Fruit fly (Drosophila melanogaster) whole organism, embryonic: Measurements from ENCODE around the gene CG15439.

Experiments
- Atf3 ChIP-seq: fragments of 200-800 bp; sonication (Bioruptor generic); optimal IDR thresholded peaks from 3 replicates; lab custom pipeline; 2016; ENCODE audit warnings: missing biosample characterization, missing genetic modification characterization
- C15 ChIP-seq: fragments of 200-800 bp; sonication (Bioruptor generic); IDR thresholded peaks from 3 replicates; pipeline ENCODE4 v1.3.6; 2022; ENCODE audit warnings: missing biosample characterization, missing genetic modification characterization
- CG10565 ChIP-seq: fragments of 200-800 bp; sonication (Bioruptor generic); optimal IDR thresholded peaks from 3 replicates; lab custom pipeline; 2016; ENCODE audit warnings: missing biosample characterization, mild to moderate bottlenecking, missing genetic modification characterization
- CG11723 ChIP-seq: fragments of 200-800 bp; sonication (Bioruptor generic); optimal IDR thresholded peaks from 2 replicates; lab custom pipeline; 2017; ENCODE audit warnings: missing biosample characterization, mild to moderate bottlenecking, missing genetic modification characterization
- CG12391 ChIP-seq: fragments of 200-800 bp; sonication (Bioruptor generic); optimal IDR thresholded peaks from 3 replicates; lab custom pipeline; 2018; ENCODE audit warnings: missing biosample characterization, mild to moderate bottlenecking, missing genetic modification characterization, moderate library complexity
- CG13424 ChIP-seq: fragments of 200-800 bp; sonication (Bioruptor generic); optimal IDR thresholded peaks from 2 replicates; lab custom pipeline; 2019; ENCODE audit warnings: missing biosample characterization, mild to moderate bottlenecking, missing genetic modification characterization, moderate library complexity
- CG13894 ChIP-seq: fragments of 200-800 bp; sonication (Bioruptor generic); optimal IDR thresholded peaks from 3 replicates; lab custom pipeline; 2018; ENCODE audit warnings: missing biosample characterization, mild to moderate bottlenecking, missing genetic modification characterization, moderate library complexity
- CG15073 ChIP-seq: fragments of 200-800 bp; sonication (Bioruptor generic); optimal IDR thresholded peaks from 2 replicates; lab custom pipeline; 2016; ENCODE audit warnings: missing biosample characterization, missing genetic modification characterization
- CG1529 ChIP-seq: fragments of 200-800 bp; sonication (Bioruptor generic); optimal IDR thresholded peaks from 3 replicates; lab custom pipeline; 2018; ENCODE audit warnings: missing biosample characterization, missing genetic modification characterization
- CG15696 ChIP-seq: fragments of 200-800 bp; sonication (Bioruptor generic); optimal IDR thresholded peaks from 2 replicates; lab custom pipeline; 2019; ENCODE audit warnings: missing biosample characterization, mild to moderate bottlenecking, missing genetic modification characterization, moderate library complexity
- CG1603 ChIP-seq: fragments of 200-800 bp; sonication (Bioruptor generic); optimal IDR thresholded peaks from 2 replicates; lab custom pipeline; 2019; ENCODE audit warnings: missing biosample characterization, mild to moderate bottlenecking, missing genetic modification characterization, moderate library complexity
- CG18011 ChIP-seq: fragments of 200-800 bp; sonication (Bioruptor generic); optimal IDR thresholded peaks from 2 replicates; lab custom pipeline; 2017; ENCODE audit warnings: missing biosample characterization, missing genetic modification characterization, mild to moderate bottlenecking, moderate library complexity, missing genotype
- CG18599 ChIP-seq: fragments of 200-800 bp; sonication (Bioruptor generic); optimal IDR thresholded peaks from 3 replicates; lab custom pipeline; 2017; ENCODE audit warnings: missing biosample characterization, missing genetic modification characterization, mild to moderate bottlenecking, moderate library complexity, missing genetic modification reagents
- CG2712 ChIP-seq: fragments of 200-800 bp; optimal IDR thresholded peaks from 3 replicates; lab custom pipeline; 2019; ENCODE audit warnings: missing biosample characterization, mild to moderate bottlenecking, missing genetic modification characterization, moderate library complexity
- CG34224 ChIP-seq: fragments of 200-800 bp; sonication (Bioruptor generic); IDR thresholded peaks from 3 replicates; pipeline ENCODE4 v1.3.6; 2022; ENCODE audit warnings: missing biosample characterization, missing genetic modification characterization; ENCODE audit not compliant: partially characterized antibody
- CG6272 ChIP-seq: fragments of 200-800 bp; sonication (Bioruptor generic); IDR thresholded peaks from 2 replicates; pipeline ENCODE4 v1.3.6; 2022; ENCODE audit warnings: missing biosample characterization, missing genetic modification characterization
- CG6854 ChIP-seq: fragments of 200-800 bp; sonication (Bioruptor generic); optimal IDR thresholded peaks from 3 replicates; lab custom pipeline; 2017; ENCODE audit warnings: missing biosample characterization, mild to moderate bottlenecking, missing genetic modification characterization
- CG7357 ChIP-seq: fragments of 200-800 bp; sonication (Bioruptor generic); IDR thresholded peaks from 3 replicates; pipeline ENCODE4 v1.3.6; 2022; ENCODE audit warnings: missing biosample characterization, missing genetic modification characterization
- CG7963 ChIP-seq: fragments of 200-800 bp; sonication (Bioruptor generic); IDR thresholded peaks from 3 replicates; pipeline ENCODE4 v1.3.6; 2022; ENCODE audit warnings: missing biosample characterization, missing genetic modification characterization; ENCODE audit not compliant: partially characterized antibody
- CG8281 ChIP-seq: fragments of 200-800 bp; sonication (Bioruptor generic); optimal IDR thresholded peaks from 2 replicates; lab custom pipeline; 2018; ENCODE audit warnings: missing biosample characterization, mild to moderate bottlenecking, missing genetic modification characterization, moderate library complexity
- CG9817 ChIP-seq: fragments of 200-800 bp; sonication (Bioruptor generic); optimal IDR thresholded peaks from 2 replicates; lab custom pipeline; 2018; ENCODE audit warnings: missing biosample characterization, mild to moderate bottlenecking, missing genetic modification characterization, moderate library complexity
- HLH4C ChIP-seq: fragments of 200-800 bp; sonication (Bioruptor generic); IDR thresholded peaks from 3 replicates; pipeline ENCODE4 v1.3.6; 2022; ENCODE audit warnings: missing biosample characterization, missing genetic modification characterization; ENCODE audit not compliant: partially characterized antibody
- Hmx ChIP-seq: fragments of 200-800 bp; sonication (Bioruptor generic); optimal IDR thresholded peaks from 2 replicates; lab custom pipeline; 2016; ENCODE audit warnings: missing biosample characterization, missing genetic modification characterization
- NC2α ChIP-seq: fragments of 200-800 bp; sonication (Bioruptor generic); optimal IDR thresholded peaks from 2 replicates; lab custom pipeline; 2016; ENCODE audit warnings: missing biosample characterization, missing genetic modification characterization
- Pdp1 ChIP-seq, 2 experiments: fragments of 200-800 bp; sonication (Bioruptor generic); optimal IDR thresholded peaks; 3 replicates each; lab custom pipeline; 2016; ENCODE audit warnings: missing biosample characterization in 2 of 2, missing genetic modification characterization in 2 of 2, mild to moderate bottlenecking in 1 of 2, moderate library complexity in 1 of 2
- Poxn ChIP-seq: fragments of 200-800 bp; sonication (Bioruptor generic); IDR thresholded peaks from 2 replicates; pipeline ENCODE4 v1.3.6; 2022; ENCODE audit warnings: missing biosample characterization, missing genetic modification characterization
- Ravus ChIP-seq: fragments of 200-800 bp; sonication (Bioruptor generic); IDR thresholded peaks from 2 replicates; pipeline ENCODE4 v1.3.6; 2022; ENCODE audit warnings: missing biosample characterization, missing genetic modification characterization
- Rfx ChIP-seq: fragments of 200-800 bp; sonication (Bioruptor generic); IDR thresholded peaks from 2 replicates; pipeline ENCODE4 v1.3.6; 2022; ENCODE audit warnings: missing biosample characterization, missing genetic modification characterization
- Usf ChIP-seq: fragments of 200-800 bp; sonication (Bioruptor generic); optimal IDR thresholded peaks from 2 replicates; lab custom pipeline; 2017; ENCODE audit warnings: missing genotype, missing biosample characterization, missing genetic modification characterization
- abd-A ChIP-seq: fragments of 200-800 bp; sonication (Bioruptor generic); optimal IDR thresholded peaks from 3 replicates; lab custom pipeline; 2019; ENCODE audit warnings: missing biosample characterization, mild to moderate bottlenecking, missing genetic modification characterization, moderate library complexity
- bigmax ChIP-seq: fragments of 200-800 bp; sonication (Bioruptor generic); optimal IDR thresholded peaks from 2 replicates; lab custom pipeline; 2018; ENCODE audit warnings: missing biosample characterization, mild to moderate bottlenecking, missing genetic modification characterization
- cwo ChIP-seq: fragments of 200-800 bp; sonication (Bioruptor generic); optimal IDR thresholded peaks from 3 replicates; lab custom pipeline; 2017; ENCODE audit warnings: missing biosample characterization, missing genetic modification characterization, mild to moderate bottlenecking, moderate library complexity, missing genetic modification reagents
- gsb ChIP-seq: fragments of 200-800 bp; sonication (Bioruptor generic); IDR thresholded peaks from 2 replicates; pipeline ENCODE4 v1.3.6; 2022; ENCODE audit warnings: missing biosample characterization, missing genetic modification characterization
- knrl ChIP-seq: fragments of 200-800 bp; sonication (Bioruptor generic); IDR thresholded peaks from 3 replicates; pipeline ENCODE4 v1.3.6; 2022; ENCODE audit warnings: missing biosample characterization, missing genetic modification characterization; ENCODE audit not compliant: partially characterized antibody
- nerfin-1 ChIP-seq: fragments of 200-800 bp; sonication (Bioruptor generic); optimal IDR thresholded peaks from 3 replicates; lab custom pipeline; 2019; ENCODE audit warnings: missing biosample characterization, mild to moderate bottlenecking, missing genetic modification characterization, moderate library complexity
- pita ChIP-seq: fragments of 200-800 bp; sonication (Bioruptor generic); optimal IDR thresholded peaks from 2 replicates; lab custom pipeline; 2017; ENCODE audit warnings: missing biosample characterization, mild to moderate bottlenecking, missing genetic modification characterization
- prd ChIP-seq, 3 experiments: fragments of >200 bp in 2 of 3; fragments of 200-800 bp in 1 of 3; sonication (Bioruptor generic) in 1 of 3; optimal IDR thresholded peaks in 2 of 3; IDR thresholded peaks in 1 of 3; 2 replicates in 2 of 3; 3 replicates in 1 of 3; pipeline versions ENCODE4 v1.3.6 to Lab custom; 2017 to 2022; ENCODE audit warnings: missing biosample characterization in 1 of 3, missing genetic modification characterization in 1 of 3
- trh ChIP-seq: fragments of 200-800 bp; sonication (Bioruptor generic); optimal IDR thresholded peaks from 2 replicates; lab custom pipeline; 2016; ENCODE audit warnings: missing biosample characterization, missing genetic modification characterization
- wdn ChIP-seq: fragments of 200-800 bp; sonication (Bioruptor generic); IDR thresholded peaks from 2 replicates; pipeline ENCODE4 v1.3.6; 2022; ENCODE audit warnings: missing biosample characterization, missing genetic modification characterization
- wor ChIP-seq: fragments of 200-800 bp; sonication (Bioruptor generic); IDR thresholded peaks from 2 replicates; pipeline ENCODE4 v1.3.6; 2022; ENCODE audit warnings: missing biosample characterization, missing genetic modification characterization

The CG15439 gene

dm6 chr2L:4459543-4459942 is 6.7 kb upstream of the CG15439 start, which contains the start of the genes mRpL27 and CG15435 (continued):
- TF ChIP-seq Atf3 (no peak), CG11723 (GFP tag; lab: Kevin White, UChicago) (no peak), CG1529 (GFP tag; lab: Kevin White, UChicago) (no peak), CG9817 (tag; lab: Kevin White, UChicago) (peak; percentile 38), C15 (GFP tag; lab: Robert Waterston, UW) (no peak), cwo (no peak), CG8281 (no peak), CG18599 (GFP tag; lab: Kevin White, UChicago) (no peak), CG7357 (GFP tag; lab: Robert Waterston, UW) (0 out of 3 replicates have a peak, but pooled peaks have one; percentile 23), Rfx (GFP tag; lab: Robert Waterston, UW) (no peak), prd (optimal IDR thresholded peaks at IDR 0.05; lab: Kevin White, UChicago) (no peak), prd (GFP tag; IDR thresholded peaks at IDR 0.05; lab: Robert Waterston, UW) (peak; percentile 28; the same call in 1 of the 3 replicates), Usf (GFP tag; lab: Kevin White, UChicago) (no peak), gsb (GFP tag; lab: Robert Waterston, UW) (no peak), CG12391 (tag; lab: Kevin White, UChicago) (peak; percentile 68), nerfin-1 (tag; lab: Kevin White, UChicago) (peak; percentile 39), HLH4C (GFP tag; lab: Robert Waterston, UW) (no peak), knrl (GFP tag; lab: Robert Waterston, UW) (no peak), bigmax (no peak), Pdp1 (GFP tag; optimal IDR thresholded peaks at IDR 0.05; lab: Kevin White, UChicago) (peak in 1 of 2 experiments; percentile 95), wor (no peak), CG6854 (GFP tag; lab: Kevin White, UChicago) (no peak), CG1603 (peak; percentile 37), CG7963 (GFP tag; lab: Robert Waterston, UW) (no peak), trh (GFP tag; lab: Kevin White, UChicago) (no peak), CG6272 (GFP tag; lab: Robert Waterston, UW) (no peak), CG13894 (tag; lab: Kevin White, UChicago) (peak; percentile 31), wdn (GFP tag; lab: Robert Waterston, UW) (no peak), NC2α (GFP tag; lab: Kevin White, UChicago) (no peak), CG34224 (no peak), abd-A (tag; lab: Kevin White, UChicago) (no peak), CG13424 (peak; percentile 58), Poxn (no peak), Ravus (GFP tag; lab: Robert Waterston, UW) (no peak), CG18011 (GFP tag; lab: Kevin White, UChicago) (no peak), Hmx (GFP tag; lab: Kevin White, UChicago) (no peak), CG10565 (GFP tag; lab: Kevin White, UChicago) (no peak), pita (no peak), CG15696 (tag; lab: Kevin White, UChicago) (peak; percentile 30), CG15073 (GFP tag; lab: Kevin White, UChicago) (no peak), CG2712 (peak; percentile 59)
